Worm (Caenorhabditis elegans) whole organism, mixed stage, embryonic: ENCODE data around the gene srbc-17.

Experiments used
- M03D4.4 ChIP-seq: sonication (generic microtip); optimal IDR thresholded peaks from 2 replicates; lab custom pipeline; 2017; ENCODE audit warnings: mild to moderate bottlenecking, missing genetic modification characterization, missing compliant biosample characterization
- elt-1 ChIP-seq: sonication (generic microtip); optimal IDR thresholded peaks from 2 replicates; lab custom pipeline; 2017; ENCODE audit warnings: missing genetic modification characterization, mild to moderate bottlenecking, missing compliant biosample characterization, antibody characterized with exemption, moderate library complexity, borderline replicate concordance; ENCODE audit not compliant: insufficient read depth
- elt-3 ChIP-seq: fragments of 150-350 bp; optimal IDR thresholded peaks from 2 replicates; lab custom pipeline; 2014; ENCODE audit warnings: missing biosample characterization, missing genetic modification characterization
- lin-13 ChIP-seq: fragments of 150-350 bp; optimal IDR thresholded peaks from 2 replicates; lab custom pipeline; 2014; ENCODE audit warnings: missing biosample characterization, missing genetic modification characterization
- lsy-2 ChIP-seq: fragments of 150-350 bp; optimal IDR thresholded peaks from 2 replicates; lab custom pipeline; 2014; ENCODE audit warnings: missing biosample characterization, missing genetic modification characterization
- mab-5 ChIP-seq: fragments of 150-350 bp; optimal IDR thresholded peaks from 2 replicates; lab custom pipeline; 2014; ENCODE audit warnings: missing biosample characterization, missing genetic modification characterization
- nhr-237 ChIP-seq: fragments of 150-350 bp; optimal IDR thresholded peaks from 2 replicates; lab custom pipeline; 2014; ENCODE audit warnings: missing biosample characterization, missing genetic modification characterization
- nhr-28 ChIP-seq: fragments of 150-350 bp; optimal IDR thresholded peaks from 2 replicates; lab custom pipeline; 2014; ENCODE audit warnings: missing biosample characterization, missing genetic modification characterization
- pha-4 ChIP-seq: fragments of 150-350 bp; optimal IDR thresholded peaks from 2 replicates; lab custom pipeline; 2018; ENCODE audit warnings: missing biosample characterization, missing genetic modification reagents, missing genetic modification characterization
- snpc-4 ChIP-seq: fragments of 150-350 bp; optimal IDR thresholded peaks from 2 replicates; lab custom pipeline; 2014; ENCODE audit warnings: missing biosample characterization, missing genetic modification characterization
- unc-39 ChIP-seq: fragments of 150-350 bp; optimal IDR thresholded peaks from 2 replicates; lab custom pipeline; 2014; ENCODE audit warnings: missing biosample characterization, missing genetic modification characterization
- unc-62 ChIP-seq: fragments of 150-350 bp; optimal IDR thresholded peaks from 2 replicates; lab custom pipeline; 2014; ENCODE audit warnings: missing biosample characterization, missing genetic modification reagents, missing genetic modification characterization

ce11 chrV:2218803-2219202 lies 41.3 kb downstream of the srbc-17 start, which contains the start of gene nhr-56:
- TF ChIP-seq nhr-28, result no peak
- TF ChIP-seq M03D4.4 (tag; lab: Kevin White, UChicago), result no peak
- TF ChIP-seq snpc-4 (tag; lab: Kevin White, UChicago), result no peak
- TF ChIP-seq elt-1 (tag; lab: Kevin White, UChicago), result no peak
- peak; percentile 44 for TF ChIP-seq nhr-237 (tag; lab: Kevin White, UChicago)
- TF ChIP-seq unc-62, result no peak
- TF ChIP-seq mab-5 (tag; lab: Kevin White, UChicago), result no peak
- no peak for TF ChIP-seq lsy-2 (tag; lab: Kevin White, UChicago)
- TF ChIP-seq unc-39 (tag; lab: Kevin White, UChicago), result no peak
- TF ChIP-seq pha-4 (tag; lab: Kevin White, UChicago), result peak; percentile 89
- no peak for TF ChIP-seq elt-3 (tag; lab: Kevin White, UChicago)
- no peak for TF ChIP-seq lin-13 (tag; lab: Kevin White, UChicago)
